Fruit fly (Drosophila melanogaster) whole organism, embryonic: ENCODE data around the gene CG8509.

ENCODE experiments used
- CG11093 ChIP-seq: fragments of 200-800 bp; sonication (Bioruptor generic); IDR thresholded peaks from 3 replicates; pipeline ENCODE4 v1.3.6; 2022; ENCODE audit warnings: missing biosample characterization, missing genetic modification characterization
- CG1233 ChIP-seq: fragments of 200-800 bp; sonication (Bioruptor generic); optimal IDR thresholded peaks from 4 replicates; lab custom pipeline; 2018; ENCODE audit warnings: missing biosample characterization, mild to moderate bottlenecking, missing genetic modification characterization
- CG14710 ChIP-seq: fragments of 200-800 bp; sonication (Bioruptor generic); optimal IDR thresholded peaks from 3 replicates; lab custom pipeline; 2019; ENCODE audit warnings: missing biosample characterization, mild to moderate bottlenecking, missing genetic modification characterization, moderate library complexity
- CG1603 ChIP-seq: fragments of 200-800 bp; sonication (Bioruptor generic); optimal IDR thresholded peaks from 2 replicates; lab custom pipeline; 2019; ENCODE audit warnings: missing biosample characterization, mild to moderate bottlenecking, missing genetic modification characterization, moderate library complexity
- CG1832 ChIP-seq: fragments of 200-800 bp; sonication (Bioruptor generic); optimal IDR thresholded peaks from 2 replicates; lab custom pipeline; 2017; ENCODE audit warnings: missing biosample characterization, mild to moderate bottlenecking, missing genetic modification characterization, inconsistent platforms
- CG2116 ChIP-seq: fragments of 200-800 bp; sonication (Bioruptor generic); optimal IDR thresholded peaks from 3 replicates; lab custom pipeline; 2018; ENCODE audit warnings: missing biosample characterization, mild to moderate bottlenecking, missing genetic modification characterization
- CG2120 ChIP-seq: fragments of 200-800 bp; sonication (Bioruptor generic); optimal IDR thresholded peaks from 3 replicates; lab custom pipeline; 2016; ENCODE audit warnings: missing biosample characterization, missing genetic modification characterization
- CG30020 ChIP-seq: fragments of 200-800 bp; optimal IDR thresholded peaks from 2 replicates; lab custom pipeline; 2019; ENCODE audit warnings: missing biosample characterization, mild to moderate bottlenecking, missing genetic modification characterization, moderate library complexity
- CG32772 ChIP-seq: fragments of 200-800 bp; sonication (Bioruptor generic); IDR thresholded peaks from 2 replicates; pipeline ENCODE4 v1.3.6; 2022; ENCODE audit warnings: missing biosample characterization, missing genetic modification characterization
- CG4282 ChIP-seq: fragments of 200-800 bp; sonication (Bioruptor generic); optimal IDR thresholded peaks from 2 replicates; lab custom pipeline; 2016; ENCODE audit warnings: missing biosample characterization, missing genetic modification characterization
- CG4404 ChIP-seq: fragments of 200-800 bp; sonication (Bioruptor generic); IDR thresholded peaks from 2 replicates; pipeline ENCODE4 v1.3.6; 2022; ENCODE audit warnings: missing biosample characterization, missing genetic modification characterization
- CG4617 ChIP-seq: fragments of 200-800 bp; sonication (Bioruptor generic); optimal IDR thresholded peaks from 3 replicates; lab custom pipeline; 2016; ENCODE audit warnings: missing biosample characterization, missing genetic modification characterization, borderline replicate concordance
- CG4854 ChIP-seq: fragments of 200-800 bp; sonication (Bioruptor generic); optimal IDR thresholded peaks from 2 replicates; lab custom pipeline; 2016; ENCODE audit warnings: missing biosample characterization, missing genetic modification characterization, inconsistent platforms
- CG6254 ChIP-seq: fragments of 200-800 bp; sonication (Bioruptor generic); optimal IDR thresholded peaks from 3 replicates; lab custom pipeline; 2017; ENCODE audit warnings: mild to moderate bottlenecking, missing biosample characterization, missing genetic modification reagents, missing genetic modification characterization
- CG7786 ChIP-seq: fragments of 200-800 bp; sonication (Bioruptor generic); optimal IDR thresholded peaks from 2 replicates; lab custom pipeline; 2016; ENCODE audit warnings: missing biosample characterization, missing genetic modification characterization
- CG7963 ChIP-seq: fragments of 200-800 bp; sonication (Bioruptor generic); IDR thresholded peaks from 3 replicates; pipeline ENCODE4 v1.3.6; 2022; ENCODE audit warnings: missing biosample characterization, missing genetic modification characterization; ENCODE audit not compliant: partially characterized antibody
- CG9876 ChIP-seq: fragments of 200-800 bp; sonication (Bioruptor generic); optimal IDR thresholded peaks from 2 replicates; lab custom pipeline; 2016; ENCODE audit warnings: missing biosample characterization, missing genetic modification characterization
- Dfd ChIP-seq, 2 experiments: fragments of >200 bp; optimal IDR thresholded peaks; 2 replicates each; lab custom pipeline; 2017; ENCODE audit warnings: missing biosample characterization in 2 of 2, missing genetic modification characterization in 2 of 2
- E2f2 ChIP-seq: fragments of 200-800 bp; sonication (Bioruptor generic); IDR thresholded peaks from 2 replicates; pipeline ENCODE4 v1.3.6; 2022; ENCODE audit warnings: missing biosample characterization, missing genetic modification characterization
- Ets97D ChIP-seq: fragments of 200-800 bp; sonication (Bioruptor generic); optimal IDR thresholded peaks from 3 replicates; lab custom pipeline; 2016; ENCODE audit warnings: missing biosample characterization, missing genetic modification characterization
- Fer3 ChIP-seq: fragments of 200-800 bp; sonication (Bioruptor generic); optimal IDR thresholded peaks from 2 replicates; lab custom pipeline; 2018; ENCODE audit warnings: missing biosample characterization, mild to moderate bottlenecking, missing genetic modification characterization, moderate library complexity
- HmgD ChIP-seq: fragments of 200-800 bp; sonication (Bioruptor generic); optimal IDR thresholded peaks from 3 replicates; lab custom pipeline; 2016; ENCODE audit warnings: missing biosample characterization, missing genetic modification characterization
- Lim3 ChIP-seq: fragments of 200-800 bp; sonication (Bioruptor generic); IDR thresholded peaks from 2 replicates; pipeline ENCODE4 v1.3.6; 2022; ENCODE audit warnings: missing biosample characterization, missing genetic modification characterization
- Med ChIP-seq: fragments of 200-800 bp; sonication (Bioruptor generic); peaks from one replicate; lab custom pipeline; 2016; ENCODE audit warnings: missing biosample characterization, missing genetic modification characterization, mild to moderate bottlenecking, inconsistent platforms, moderate library complexity
- Pdp1 ChIP-seq, 2 experiments: fragments of 200-800 bp; sonication (Bioruptor generic); optimal IDR thresholded peaks; 3 replicates each; lab custom pipeline; 2016; ENCODE audit warnings: missing biosample characterization in 2 of 2, missing genetic modification characterization in 2 of 2, mild to moderate bottlenecking in 1 of 2, moderate library complexity in 1 of 2
- Scr ChIP-seq: fragments of 200-800 bp; sonication (Bioruptor generic); IDR thresholded peaks from 2 replicates; pipeline ENCODE4 v1.3.6; 2022; ENCODE audit warnings: missing biosample characterization, missing genetic modification characterization; ENCODE audit not compliant: partially characterized antibody
- YL-1 ChIP-seq: fragments of 200-800 bp; sonication (Bioruptor generic); optimal IDR thresholded peaks from 3 replicates; lab custom pipeline; 2017; ENCODE audit warnings: missing biosample characterization, mild to moderate bottlenecking, missing genetic modification characterization
- cas ChIP-seq: fragments of 200-800 bp; sonication (Bioruptor generic); IDR thresholded peaks from 2 replicates; pipeline ENCODE4 v1.3.6; 2022; ENCODE audit warnings: missing biosample characterization, missing genetic modification characterization
- cato ChIP-seq: fragments of 200-800 bp; sonication (Bioruptor generic); optimal IDR thresholded peaks from 2 replicates; lab custom pipeline; 2016; ENCODE audit warnings: missing biosample characterization, missing genetic modification characterization, borderline replicate concordance
- chif ChIP-seq, 2 experiments: fragments of 200-800 bp; sonication (Bioruptor generic); optimal IDR thresholded peaks; 3 replicates each; lab custom pipeline; 2016; ENCODE audit warnings: missing biosample characterization in 2 of 2, missing genetic modification characterization in 2 of 2
- chinmo ChIP-seq: fragments of 200-800 bp; sonication (Bioruptor generic); IDR thresholded peaks from 4 replicates; pipeline ENCODE4 v1.3.6; 2022; ENCODE audit warnings: missing biosample characterization, missing genetic modification characterization; ENCODE audit not compliant: partially characterized antibody
- croc ChIP-seq: fragments of 200-800 bp; sonication (Bioruptor generic); conservative IDR thresholded peaks from 3 replicates; pipeline ENCODE4 v1.3.6; 2022; ENCODE audit warnings: missing biosample characterization, missing genetic modification characterization
- dimm ChIP-seq: fragments of 200-800 bp; sonication (Bioruptor generic); IDR thresholded peaks from 2 replicates; pipeline ENCODE4 v1.3.6; 2022; ENCODE audit warnings: missing biosample characterization, missing genetic modification characterization
- dysf ChIP-seq: fragments of 200-800 bp; sonication (Bioruptor generic); IDR thresholded peaks from 3 replicates; pipeline ENCODE4 v1.3.6; 2022; ENCODE audit warnings: missing biosample characterization, missing genetic modification characterization
- ems ChIP-seq: fragments of 200-800 bp; sonication (Bioruptor generic); optimal IDR thresholded peaks from 3 replicates; lab custom pipeline; 2016; ENCODE audit warnings: missing biosample characterization, missing genetic modification characterization
- fd3F ChIP-seq: fragments of 200-800 bp; sonication (Bioruptor generic); optimal IDR thresholded peaks from 2 replicates; lab custom pipeline; 2018; ENCODE audit warnings: missing biosample characterization, mild to moderate bottlenecking, missing genetic modification characterization, moderate library complexity
- grau ChIP-seq: fragments of 200-800 bp; optimal IDR thresholded peaks from 3 replicates; lab custom pipeline; 2019; ENCODE audit warnings: missing biosample characterization, mild to moderate bottlenecking, missing genetic modification characterization, moderate library complexity
- hth ChIP-seq: fragments of >200 bp; optimal IDR thresholded peaks from 2 replicates; lab custom pipeline; 2017; ENCODE audit warnings: inconsistent platforms
- kah ChIP-seq: fragments of 200-800 bp; sonication (Bioruptor generic); optimal IDR thresholded peaks from 2 replicates; lab custom pipeline; 2018; ENCODE audit warnings: missing biosample characterization, mild to moderate bottlenecking, missing genetic modification characterization
- lilli ChIP-seq: fragments of 200-800 bp; sonication (Bioruptor generic); optimal IDR thresholded peaks from 3 replicates; lab custom pipeline; 2016; ENCODE audit warnings: missing biosample characterization, missing genetic modification characterization
- lmd ChIP-seq: fragments of 200-800 bp; sonication (Bioruptor generic); IDR thresholded peaks from 2 replicates; pipeline ENCODE4 v1.3.6; 2022; ENCODE audit warnings: missing biosample characterization, missing genetic modification characterization
- nerfin-2 ChIP-seq: fragments of 200-800 bp; sonication (Bioruptor generic); IDR thresholded peaks from 2 replicates; pipeline ENCODE4 v1.3.6; 2022; ENCODE audit warnings: missing biosample characterization, missing genetic modification characterization; ENCODE audit not compliant: partially characterized antibody
- org-1 ChIP-seq: fragments of 200-800 bp; sonication (Bioruptor generic); optimal IDR thresholded peaks from 2 replicates; lab custom pipeline; 2017; ENCODE audit warnings: missing biosample characterization, missing genetic modification characterization
- prd ChIP-seq, 3 experiments: fragments of >200 bp in 2 of 3; fragments of 200-800 bp in 1 of 3; sonication (Bioruptor generic) in 1 of 3; optimal IDR thresholded peaks in 2 of 3; IDR thresholded peaks in 1 of 3; 2 replicates in 2 of 3; 3 replicates in 1 of 3; pipeline versions ENCODE4 v1.3.6 to Lab custom; 2017 to 2022; ENCODE audit warnings: missing biosample characterization in 1 of 3, missing genetic modification characterization in 1 of 3
- ranshi ChIP-seq: fragments of 200-800 bp; sonication (Bioruptor generic); IDR thresholded peaks from 2 replicates; pipeline ENCODE4 v1.3.6; 2022; ENCODE audit warnings: missing biosample characterization, missing genetic modification characterization
- sd ChIP-seq: fragments of 200-800 bp; sonication (Bioruptor generic); optimal IDR thresholded peaks from 3 replicates; lab custom pipeline; 2018; ENCODE audit warnings: missing biosample characterization, mild to moderate bottlenecking, missing genetic modification characterization, moderate library complexity
- sens ChIP-seq: fragments of 200-800 bp; sonication (Bioruptor generic); peaks from one replicate; lab custom pipeline; 2016; ENCODE audit warnings: missing biosample characterization, missing genetic modification characterization
- seq ChIP-seq: fragments of 200-800 bp; sonication (Bioruptor generic); IDR thresholded peaks from 2 replicates; pipeline ENCODE4 v1.3.6; 2022; ENCODE audit warnings: missing biosample characterization, missing genetic modification characterization
- vfl ChIP-seq: fragments of 200-800 bp; sonication (Bioruptor generic); optimal IDR thresholded peaks from 2 replicates; lab custom pipeline; 2016; ENCODE audit warnings: missing biosample characterization, missing genetic modification characterization

CG8509 gene

dm6 chrX:15844139-15844538, 34.8 kb downstream of the CG8509 start, which contains the start of the genes ArgRS and CG8578 (continued):
- TF ChIP-seq chif (GFP tag; optimal IDR thresholded peaks at IDR 0.05; lab: Kevin White, UChicago) (peak in 1 of 2 experiments; percentile 26), prd (optimal IDR thresholded peaks at IDR 0.05; lab: Kevin White, UChicago) (no peak), prd (GFP tag; IDR thresholded peaks at IDR 0.05; lab: Robert Waterston, UW) (peak; percentile 85), CG2120 (GFP tag; lab: Kevin White, UChicago) (peak; percentile 71), lmd (GFP tag; lab: Robert Waterston, UW) (peak; percentile 70), ranshi (GFP tag; lab: Robert Waterston, UW) (no peak), seq (GFP tag; lab: Robert Waterston, UW) (no peak)

dm6 chrX:15849021-15849420, 39.7 kb downstream of the CG8509 start, which contains the start of gene sun:
Gene sun, minus strand, starts transcription at chrX:15849258.
- no peak for TF ChIP-seq ems (GFP tag; lab: Kevin White, UChicago)
- TF ChIP-seq sd: no peak
- TF ChIP-seq lilli (GFP tag; lab: Kevin White, UChicago): no peak
- TF ChIP-seq Pdp1 (GFP tag; optimal IDR thresholded peaks at IDR 0.05; lab: Kevin White, UChicago): peak in 1 of 2 experiments; percentile 99
- 0 out of 2 replicates have a peak, but pooled peaks have one; percentile 38 for TF ChIP-seq E2f2
- TF ChIP-seq sens: peak; percentile 66
- TF ChIP-seq CG4404 (GFP tag; lab: Robert Waterston, UW): no peak
- no peak for TF ChIP-seq CG7963
- no peak for TF ChIP-seq CG6254 (GFP tag; lab: Kevin White, UChicago)
- no peak for TF ChIP-seq cas (GFP tag; lab: Robert Waterston, UW)
- no peak for TF ChIP-seq CG11093 (GFP tag; lab: Robert Waterston, UW)
- TF ChIP-seq Med (GFP tag; lab: Kevin White, UChicago): peak; percentile 82
- no peak for TF ChIP-seq CG9876 (GFP tag; lab: Kevin White, UChicago)
- no peak for TF ChIP-seq CG32772 (GFP tag; lab: Robert Waterston, UW)
- TF ChIP-seq seq (GFP tag; lab: Robert Waterston, UW): no peak
- TF ChIP-seq CG1832: no peak
- no peak for TF ChIP-seq Fer3 (tag; lab: Kevin White, UChicago)
- TF ChIP-seq dysf (GFP tag; lab: Robert Waterston, UW): no peak
- TF ChIP-seq kah (GFP tag; lab: Kevin White, UChicago): no peak
- no peak for TF ChIP-seq Dfd (GFP tag; optimal IDR thresholded peaks at IDR 0.05; lab: Kevin White, UChicago)
- TF ChIP-seq org-1 (GFP tag; lab: Kevin White, UChicago): no peak
- TF ChIP-seq nerfin-2: no peak
- TF ChIP-seq croc: no peak
- TF ChIP-seq vfl (GFP tag; lab: Kevin White, UChicago): no peak
- no peak for TF ChIP-seq CG1233
- peak; percentile 20 for TF ChIP-seq CG2116 (GFP tag; lab: Kevin White, UChicago)
- no peak for TF ChIP-seq Lim3
- no peak for TF ChIP-seq cato (GFP tag; lab: Kevin White, UChicago)
- no peak for TF ChIP-seq hth (lab: Kevin White, UChicago)
- TF ChIP-seq CG4282: no peak
- TF ChIP-seq CG7786: no peak
- TF ChIP-seq YL-1 (GFP tag; lab: Kevin White, UChicago): peak; percentile 73
- TF ChIP-seq CG4617 (GFP tag; lab: Kevin White, UChicago): peak; percentile 55
- TF ChIP-seq dimm (GFP tag; lab: Robert Waterston, UW): no peak
- no peak for TF ChIP-seq fd3F (GFP tag; lab: Kevin White, UChicago)
- peak; percentile 23 for TF ChIP-seq CG14710 (tag; lab: Kevin White, UChicago)
- TF ChIP-seq CG1603 (tag; lab: Kevin White, UChicago): peak; percentile 99
- no peak for TF ChIP-seq HmgD (GFP tag; lab: Kevin White, UChicago)
- peak; percentile 82 for TF ChIP-seq CG30020
- TF ChIP-seq chinmo (GFP tag; lab: Robert Waterston, UW): no peak
- peak; percentile 20; the same call in 1 of the 2 replicates for TF ChIP-seq Scr (GFP tag; lab: Robert Waterston, UW)
- TF ChIP-seq CG4854: no peak
- no peak for TF ChIP-seq grau (tag; lab: Kevin White, UChicago)
- peak; percentile 67 for TF ChIP-seq Ets97D
